Fruit fly (Drosophila melanogaster): ENCODE measurements around the gene Sirt7.
A peak's percentile ranks its signal among the peaks of the same experiment; 100 is the strongest.

Gene Sirt7

DNA sequence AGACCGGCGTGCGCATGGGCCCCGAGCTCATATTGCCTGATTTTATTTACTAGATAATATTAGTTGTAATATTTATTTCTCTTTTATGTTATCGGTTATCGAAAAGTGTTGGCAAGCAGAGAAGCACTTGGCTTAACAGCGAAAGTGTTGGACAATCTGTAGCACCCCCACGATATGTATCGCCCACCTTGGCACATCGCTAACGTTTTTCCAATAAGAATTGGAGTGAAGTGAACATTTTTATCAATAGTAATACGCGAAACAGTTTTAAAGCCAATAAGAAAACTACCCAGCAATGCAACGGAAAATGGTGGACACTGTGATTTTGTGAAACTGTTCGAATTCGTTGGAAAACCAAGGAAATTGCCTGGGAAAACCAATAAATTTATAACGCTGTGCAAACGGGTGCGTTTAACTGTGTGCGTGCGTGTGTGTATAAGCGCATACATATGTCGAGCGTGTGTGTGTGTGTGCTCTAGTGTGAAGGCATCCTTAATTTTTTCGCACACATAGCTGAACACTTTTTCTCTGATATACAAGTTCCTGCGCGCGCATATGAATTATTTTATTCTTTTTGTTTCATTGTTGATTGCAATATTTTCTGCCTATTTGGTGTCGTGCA is 16.7 kb upstream of the Sirt7 start, which contains the start of the genes Slu7 and Pkc98E (continued):
- TF ChIP-seq CG5180 (GFP tag; optimal IDR thresholded peaks at IDR 0.05) (no peak), dysf (GFP tag; IDR thresholded peaks at IDR 0.05) (0 out of 3 replicates have a peak, but pooled peaks have one; percentile 27), Max (GFP tag; optimal IDR thresholded peaks at IDR 0.05) (peak; percentile 64), ind (GFP tag; optimal IDR thresholded peaks at IDR 0.05) (peak; percentile 61), Lpt (GFP tag; optimal IDR thresholded peaks at IDR 0.05) (no peak), CG18011 (GFP tag; optimal IDR thresholded peaks at IDR 0.05) (peak; percentile 31), CG14860 (GFP tag; IDR thresholded peaks at IDR 0.05; ENCODE audit: partially characterized antibody) (peak; percentile 83), sug (tag; optimal IDR thresholded peaks at IDR 0.05) (peak; percentile 52), bigmax (GFP tag; optimal IDR thresholded peaks at IDR 0.05) (no peak), CG4730 (GFP tag; IDR thresholded peaks at IDR 0.05) (no peak), knrl (GFP tag; IDR thresholded peaks at IDR 0.05; ENCODE audit: partially characterized antibody) (peak; percentile 88), z (GFP tag; IDR thresholded peaks at IDR 0.05) (no peak), CG31365 (tag; optimal IDR thresholded peaks at IDR 0.05) (no peak), Dad (GFP tag; optimal IDR thresholded peaks at IDR 0.05) (peak; percentile 58), dmrt11E (tag; optimal IDR thresholded peaks at IDR 0.05) (peak; percentile 17), esg (GFP tag; conservative IDR thresholded peaks at IDR 0.05) (no peak), CG2202 (tag; optimal IDR thresholded peaks at IDR 0.05) (peak; percentile 5), sima (GFP tag; optimal IDR thresholded peaks at IDR 0.05) (no peak), ci (GFP tag; IDR thresholded peaks at IDR 0.05) (peak; percentile 47; the same call in 1 of the 3 replicates), Bgb (GFP tag; IDR thresholded peaks at IDR 0.05; ENCODE audit: partially characterized antibody) (peak; percentile 93), CG13624 (GFP tag; optimal IDR thresholded peaks at IDR 0.05) (peak; percentile 66), CG7357 (GFP tag; IDR thresholded peaks at IDR 0.05) (0 out of 3 replicates have a peak, but pooled peaks have one; percentile 9), CG15514 (GFP tag; optimal IDR thresholded peaks at IDR 0.05) (peak; percentile 72), gcm (GFP tag; optimal IDR thresholded peaks at IDR 0.05) (no peak), Ssrp (tag; optimal IDR thresholded peaks at IDR 0.05) (no peak), CG3838 (GFP tag; optimal IDR thresholded peaks at IDR 0.05) (no peak), CG7745 (tag; optimal IDR thresholded peaks at IDR 0.05) (peak; percentile 80), vvl (GFP tag; IDR thresholded peaks at IDR 0.05) (peak; percentile 80), Dfd (GFP tag; optimal IDR thresholded peaks at IDR 0.05) (no peak), vnd (GFP tag; IDR thresholded peaks at IDR 0.05; ENCODE audit: partially characterized antibody) (peak; percentile 89), MESR4 (GFP tag; optimal IDR thresholded peaks at IDR 0.05) (peak; percentile 84), CG10543 (GFP tag; optimal IDR thresholded peaks at IDR 0.05) (peak; percentile 73), pfk (GFP tag; optimal IDR thresholded peaks at IDR 0.05) (no peak), Elba2 (GFP tag; optimal IDR thresholded peaks at IDR 0.05) (peak; percentile 99), CG15073 (GFP tag; optimal IDR thresholded peaks at IDR 0.05) (no peak), bbx (GFP tag; IDR thresholded peaks at IDR 0.05; ENCODE audit: partially characterized antibody) (peak; percentile 92), chinmo (GFP tag; IDR thresholded peaks at IDR 0.05; ENCODE audit: partially characterized antibody) (peak; percentile 91; the same call in 3 of the 4 replicates), NC2β (GFP tag; optimal IDR thresholded peaks at IDR 0.05) (peak; percentile 37), Vsx1 (GFP tag; optimal IDR thresholded peaks at IDR 0.05) (no peak), CG1792 (GFP tag; optimal IDR thresholded peaks at IDR 0.05) (peak; percentile 48), E2f1 (GFP tag; IDR thresholded peaks at IDR 0.05) (0 out of 2 replicates have a peak, but pooled peaks have one; percentile 18), CG7372 (GFP tag; IDR thresholded peaks at IDR 0.05) (peak; percentile 26; the same call in 1 of the 2 replicates), HmgZ (tag; optimal IDR thresholded peaks at IDR 0.05) (peak; percentile 73), CG1832 (GFP tag; optimal IDR thresholded peaks at IDR 0.05) (no peak), CoRest (tag; optimal IDR thresholded peaks at IDR 0.05) (no peak), Fer1 (GFP tag; optimal IDR thresholded peaks at IDR 0.05) (peak; percentile 63), Hmr (GFP tag; optimal IDR thresholded peaks at IDR 0.05) (peak; percentile 61), pb (GFP tag; optimal IDR thresholded peaks at IDR 0.05) (peak; percentile 46), CG10267 (tag; optimal IDR thresholded peaks at IDR 0.05) (peak; percentile 95)

Data from whole organism, embryonic.